Fruit fly (Drosophila melanogaster): ENCODE measurements around the gene CG33673.

CG33673 gene

DNA sequence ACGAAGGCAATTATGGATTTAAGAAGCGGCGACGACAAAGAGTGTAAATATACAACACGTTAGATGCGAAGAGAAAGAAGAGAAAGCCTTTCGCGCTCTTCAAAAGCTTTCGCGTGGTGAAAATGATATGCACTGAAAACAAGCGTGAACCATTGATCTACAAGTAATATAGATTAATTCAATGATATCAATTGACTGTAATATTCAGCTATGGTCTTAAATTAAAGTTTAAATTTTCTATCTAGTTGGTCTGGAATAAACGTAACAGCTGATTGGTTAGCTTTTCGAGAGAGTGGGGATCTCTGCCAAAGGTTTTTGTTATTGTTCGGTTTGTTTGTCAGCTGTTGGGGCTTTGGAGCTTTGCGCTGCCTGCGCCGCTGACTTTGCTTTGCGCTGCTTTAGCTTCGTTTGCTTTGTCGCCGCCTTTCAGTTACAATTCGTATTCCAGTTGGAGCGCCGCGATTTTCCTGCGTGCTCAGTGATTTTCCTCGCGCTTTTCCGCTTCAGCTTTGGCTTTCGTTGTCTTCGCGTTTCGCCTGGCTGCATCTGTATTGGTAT lies 35.1 kb downstream of the CG33673 start:
- TF ChIP-seq pdm3 (GFP tag; optimal IDR thresholded peaks at IDR 0.05) (peak; percentile 50), Hr4 (GFP tag; optimal IDR thresholded peaks at IDR 0.05) (peak; percentile 76), CG1621 (tag; optimal IDR thresholded peaks at IDR 0.05) (no peak), acj6 (GFP tag; optimal IDR thresholded peaks at IDR 0.05) (peak; percentile 28), Sox102F (GFP tag; optimal IDR thresholded peaks at IDR 0.05) (peak; percentile 68), CG11902 (GFP tag; optimal IDR thresholded peaks at IDR 0.05) (no peak), CG3919 (GFP tag; optimal IDR thresholded peaks at IDR 0.05) (peak; percentile 22), CG6808 (GFP tag; optimal IDR thresholded peaks at IDR 0.05) (no peak), net (GFP tag; optimal IDR thresholded peaks at IDR 0.05) (peak; percentile 70), CG6276 (GFP tag; optimal IDR thresholded peaks at IDR 0.05) (peak; percentile 56), fd59A (GFP tag; optimal IDR thresholded peaks at IDR 0.05) (no peak), CG16779 (tag; optimal IDR thresholded peaks at IDR 0.05) (peak; percentile 48), fkh (GFP tag; optimal IDR thresholded peaks at IDR 0.05) (peak; percentile 32), CG9139 (GFP tag; optimal IDR thresholded peaks at IDR 0.05) (no peak), CG8319 (GFP tag; optimal IDR thresholded peaks at IDR 0.05) (no peak), Eip75B (GFP tag; optimal IDR thresholded peaks at IDR 0.05) (no peak), Ets21C (GFP tag; optimal IDR thresholded peaks at IDR 0.05) (peak; percentile 5), cyc (GFP tag; optimal IDR thresholded peaks at IDR 0.05) (peak; percentile 22), Hr39 (GFP tag; optimal IDR thresholded peaks at IDR 0.05) (peak; percentile 17), Sox14 (GFP tag; optimal IDR thresholded peaks at IDR 0.05) (peak; percentile 21), CG8632 (GFP tag; optimal IDR thresholded peaks at IDR 0.05) (peak; percentile 36), CG31627 (GFP tag; optimal IDR thresholded peaks at IDR 0.05) (peak; percentile 33), CG4318 (GFP tag; optimal IDR thresholded peaks at IDR 0.05) (no peak), CG3032 (tag; optimal IDR thresholded peaks at IDR 0.05) (no peak), esn (GFP tag; optimal IDR thresholded peaks at IDR 0.05) (peak; percentile 69), topi (GFP tag; optimal IDR thresholded peaks at IDR 0.05) (peak; percentile 54), dsx (GFP tag; optimal IDR thresholded peaks at IDR 0.05; ENCODE audit: poor library complexity, severe bottlenecking) (no peak), CG6792 (GFP tag; optimal IDR thresholded peaks at IDR 0.05) (peak; percentile 36), CG7368 (GFP tag; optimal IDR thresholded peaks at IDR 0.05) (peak; percentile 31), Sox15 (GFP tag; optimal IDR thresholded peaks at IDR 0.05) (no peak), fd85E (GFP tag; optimal IDR thresholded peaks at IDR 0.05) (peak; percentile 6), svp (GFP tag) (peak; percentile 75), dac (GFP tag; optimal IDR thresholded peaks at IDR 0.05) (peak; percentile 19), Lpt (GFP tag; optimal IDR thresholded peaks at IDR 0.05) (peak; percentile 46), Gug (GFP tag; IDR thresholded peaks at IDR 0.05) (no peak), CG11294 (GFP tag; IDR thresholded peaks at IDR 0.05) (no peak), Met (GFP tag; optimal IDR thresholded peaks at IDR 0.05) (peak; percentile 61), salr (GFP tag; optimal IDR thresholded peaks at IDR 0.05) (peak in 1 of 2 experiments; percentile 36), Hr38 (GFP tag; optimal IDR thresholded peaks at IDR 0.05) (no peak), CG15336 (GFP tag; IDR thresholded peaks at IDR 0.05) (peak; percentile 79), ss (GFP tag; optimal IDR thresholded peaks at IDR 0.05) (peak in 1 of 2 experiments; percentile 11), CG8119 (GFP tag; IDR thresholded peaks at IDR 0.05) (peak; percentile 84; the same call in 2 of the 3 replicates), Ets96B (tag; optimal IDR thresholded peaks at IDR 0.05) (peak; percentile 18), Blimp-1 (GFP tag; optimal IDR thresholded peaks at IDR 0.05) (no peak), CG11762 (GFP tag; optimal IDR thresholded peaks at IDR 0.05; ENCODE audit: insufficient read depth) (no peak), Eip93F (GFP tag; optimal IDR thresholded peaks at IDR 0.05) (peak; percentile 9), spab (GFP tag; optimal IDR thresholded peaks at IDR 0.05) (no peak), Smox (GFP tag; optimal IDR thresholded peaks at IDR 0.05) (peak; percentile 45), CG32006 (GFP tag; optimal IDR thresholded peaks at IDR 0.05) (peak; percentile 57), CG6854 (GFP tag; optimal IDR thresholded peaks at IDR 0.05) (peak; percentile 2), CG34406 (GFP tag; optimal IDR thresholded peaks at IDR 0.05) (peak; percentile 45)

Measured in whole organism, prepupa.